Worm (Caenorhabditis elegans) whole organism, early embryonic: ENCODE results near the gene F32D8.2.

ENCODE experiments used
- B0310.2 ChIP-seq: sonication (generic microtip); optimal IDR thresholded peaks from 2 replicates; lab custom pipeline; 2016; ENCODE audit warnings: mild to moderate bottlenecking, missing genetic modification characterization, missing compliant biosample characterization
- ama-1 ChIP-seq: fragments of 150-350 bp; optimal IDR thresholded peaks from 2 replicates; lab custom pipeline; 2014
- ceh-36 ChIP-seq: sonication (generic microtip); optimal IDR thresholded peaks from 2 replicates; lab custom pipeline; 2016; ENCODE audit warnings: missing genetic modification characterization, inconsistent platforms, missing compliant biosample characterization
- flt-1 ChIP-seq: fragments of 200-800 bp; sonication (Bioruptor generic); IDR thresholded peaks from 2 replicates; pipeline ENCODE4 v1.3.6; 2022; ENCODE audit warnings: missing genetic modification characterization, missing compliant biosample characterization
- scrt-1 ChIP-seq: fragments of 200-800 bp; sonication (Bioruptor generic); IDR thresholded peaks from 2 replicates; pipeline ENCODE4 v1.3.6; 2022; ENCODE audit warnings: missing genetic modification characterization, missing compliant biosample characterization
- sea-1 ChIP-seq: fragments of 200-800 bp; sonication (Bioruptor generic); conservative IDR thresholded peaks from 2 replicates; pipeline ENCODE4 v1.3.6; 2022; ENCODE audit warnings: missing genetic modification characterization, missing compliant biosample characterization

DNA sequence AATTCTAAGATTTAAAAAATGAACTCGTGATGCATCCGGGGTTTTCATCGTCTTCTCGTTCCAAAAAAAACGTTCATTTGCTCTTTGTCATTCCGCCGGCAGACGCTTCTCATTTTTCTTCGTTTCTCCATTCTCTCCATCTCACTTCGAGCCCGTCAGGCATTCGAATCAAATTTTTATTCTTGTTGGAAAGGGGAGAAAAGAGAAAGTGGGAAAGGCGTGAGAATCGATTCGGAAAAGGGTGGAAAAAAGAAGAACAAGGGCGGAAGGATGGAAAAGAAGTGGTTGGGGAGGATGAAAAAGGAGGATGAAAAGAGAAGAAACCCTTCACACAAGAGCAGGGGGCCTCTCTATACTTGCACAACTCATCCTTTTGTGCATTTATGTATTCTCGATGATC, 21.2 kb downstream of the F32D8.2 start:
- TF ChIP-seq flt-1 (GFP tag; lab: Robert Waterston, UW) (no peak), sea-1 (GFP tag; lab: Robert Waterston, UW) (no peak), B0310.2 (tag; lab: Kevin White, UChicago) (no peak), ama-1 (no peak), scrt-1 (GFP tag; lab: Robert Waterston, UW) (no peak), ceh-36 (tag; lab: Kevin White, UChicago) (no peak)
